Worm (Caenorhabditis elegans): ENCODE results near the gene pisy-1.

ce11 chrII:12785391-12785790 lies 47.3 kb upstream of the pisy-1 start, which contains the start of gene Y46G5A.15:
- TF ChIP-seq ztf-11 (tag; optimal IDR thresholded peaks at IDR 0.05) (no peak), R02D3.7 (tag; optimal IDR thresholded peaks at IDR 0.05) (no peak), hmg-1.1 (GFP tag; IDR thresholded peaks at IDR 0.05) (no peak), aly-2 (tag; optimal IDR thresholded peaks at IDR 0.05) (no peak), madf-5 (GFP tag; IDR thresholded peaks at IDR 0.05) (no peak), set-16 (GFP tag; IDR thresholded peaks at IDR 0.05) (no peak), lin-13 (GFP tag; optimal IDR thresholded peaks at IDR 0.05) (no peak)
